Worm (Caenorhabditis elegans) whole organism, L3 larva: ENCODE data around the gene din-1.

ENCODE experiments used
- R02D3.7 ChIP-seq: fragments of 150-350 bp; optimal IDR thresholded peaks from 2 replicates; lab custom pipeline; 2014; ENCODE audit warnings: missing biosample characterization, missing genetic modification characterization
- ZK546.5 ChIP-seq: sonication (generic microtip); optimal IDR thresholded peaks from 2 replicates; lab custom pipeline; 2017; ENCODE audit warnings: missing biosample characterization, missing genetic modification characterization
- aly-2 ChIP-seq: fragments of 150-350 bp; optimal IDR thresholded peaks from 2 replicates; lab custom pipeline; 2014; ENCODE audit warnings: missing biosample characterization, missing genetic modification characterization
- ama-1 ChIP-seq: fragments of 150-350 bp; optimal IDR thresholded peaks from 2 replicates; lab custom pipeline; 2018
- ceh-16 ChIP-seq: sonication (generic microtip); optimal IDR thresholded peaks from 2 replicates; lab custom pipeline; 2017; ENCODE audit warnings: missing biosample characterization, missing genetic modification characterization
- ceh-28 ChIP-seq: fragments of 150-350 bp; optimal IDR thresholded peaks from 2 replicates; lab custom pipeline; 2014; ENCODE audit warnings: missing biosample characterization, missing genetic modification reagents, missing genetic modification characterization
- ceh-82 ChIP-seq: fragments of 150-350 bp; optimal IDR thresholded peaks from 2 replicates; lab custom pipeline; 2014; ENCODE audit warnings: missing biosample characterization, missing genetic modification characterization
- daf-12 ChIP-seq: fragments of 150-350 bp; optimal IDR thresholded peaks from 2 replicates; lab custom pipeline; 2014; ENCODE audit warnings: missing biosample characterization, missing genetic modification reagents, missing genetic modification characterization
- egl-27 ChIP-seq: sonication (generic microtip); optimal IDR thresholded peaks from 4 replicates; lab custom pipeline; 2017; ENCODE audit warnings: missing biosample characterization, missing genetic modification reagents, missing genetic modification characterization
- egl-5 ChIP-seq: fragments of 150-350 bp; optimal IDR thresholded peaks from 2 replicates; lab custom pipeline; 2017; ENCODE audit warnings: missing biosample characterization, missing genetic modification reagents, missing genetic modification characterization, inconsistent platforms
- elt-1 ChIP-seq: fragments of 150-350 bp; optimal IDR thresholded peaks from 2 replicates; lab custom pipeline; 2014; ENCODE audit warnings: missing biosample characterization, missing genetic modification characterization
- elt-2 ChIP-seq: sonication (generic microtip); optimal IDR thresholded peaks from 2 replicates; lab custom pipeline; 2016; ENCODE audit warnings: missing genetic modification reagents, mild to moderate bottlenecking, missing genetic modification characterization, missing compliant biosample characterization
- elt-3 ChIP-seq, 3 experiments: fragments of 150-350 bp in 1 of 3; sonication (generic microtip) in 2 of 3; optimal IDR thresholded peaks; 2 replicates in 2 of 3; 4 replicates in 1 of 3; lab custom pipeline; 2014 to 2017; ENCODE audit warnings: missing biosample characterization in 3 of 3, missing genetic modification characterization in 3 of 3
- eor-1 ChIP-seq, 2 experiments: fragments of 150-350 bp; optimal IDR thresholded peaks; 2 replicates each; lab custom pipeline; 2014 to 2018; ENCODE audit warnings: missing biosample characterization in 2 of 2, missing genetic modification characterization in 2 of 2
- fkh-10 ChIP-seq: sonication (generic microtip); optimal IDR thresholded peaks from 2 replicates; lab custom pipeline; 2017; ENCODE audit warnings: missing biosample characterization, missing genetic modification reagents, missing genetic modification characterization
- fkh-2 ChIP-seq: fragments of 150-350 bp; optimal IDR thresholded peaks from 2 replicates; lab custom pipeline; 2014; ENCODE audit warnings: missing biosample characterization, missing genetic modification reagents, missing genetic modification characterization
- fos-1 ChIP-seq: fragments of 150-350 bp; optimal IDR thresholded peaks from 2 replicates; lab custom pipeline; 2014; ENCODE audit warnings: missing biosample characterization, missing genetic modification characterization
- hmg-11 ChIP-seq: sonication (generic microtip); optimal IDR thresholded peaks from 2 replicates; lab custom pipeline; 2016; ENCODE audit warnings: missing genetic modification characterization, missing compliant biosample characterization
- jun-1 ChIP-seq: fragments of 150-350 bp; optimal IDR thresholded peaks from 2 replicates; lab custom pipeline; 2014; ENCODE audit warnings: missing biosample characterization, missing genetic modification reagents, missing genetic modification characterization
- lin-15B ChIP-seq: fragments of 150-350 bp; optimal IDR thresholded peaks from 2 replicates; lab custom pipeline; 2014; ENCODE audit warnings: missing biosample characterization, missing genetic modification characterization
- lin-39 ChIP-seq: fragments of 150-350 bp; optimal IDR thresholded peaks from 2 replicates; lab custom pipeline; 2018; ENCODE audit warnings: missing biosample characterization, missing genetic modification reagents, missing genetic modification characterization
- lsy-12 ChIP-seq: sonication (generic microtip); optimal IDR thresholded peaks from 2 replicates; lab custom pipeline; 2016; ENCODE audit warnings: mild to moderate bottlenecking, missing genetic modification characterization, missing compliant biosample characterization
- mdl-1 ChIP-seq: fragments of 150-350 bp; optimal IDR thresholded peaks from 2 replicates; lab custom pipeline; 2014; ENCODE audit warnings: missing biosample characterization, missing genetic modification characterization
- mml-1 ChIP-seq: fragments of 150-350 bp; sonication (generic microtip); optimal IDR thresholded peaks from 3 replicates; lab custom pipeline; 2014; ENCODE audit warnings: missing biosample characterization, missing genetic modification characterization
- nfya-1 ChIP-seq: sonication (generic microtip); optimal IDR thresholded peaks from 2 replicates; lab custom pipeline; 2017; ENCODE audit warnings: missing genetic modification characterization, mild to moderate bottlenecking, missing compliant biosample characterization, antibody characterized with exemption, moderate library complexity; ENCODE audit not compliant: insufficient read depth
- nhr-11 ChIP-seq: fragments of 150-350 bp; optimal IDR thresholded peaks from 2 replicates; lab custom pipeline; 2014; ENCODE audit warnings: missing biosample characterization, missing genetic modification characterization
- nhr-23 ChIP-seq: fragments of 150-350 bp; optimal IDR thresholded peaks from 2 replicates; lab custom pipeline; 2014; ENCODE audit warnings: missing biosample characterization, missing genetic modification reagents, missing genetic modification characterization
- nhr-237 ChIP-seq: fragments of 150-350 bp; optimal IDR thresholded peaks from 2 replicates; lab custom pipeline; 2014; ENCODE audit warnings: missing biosample characterization, missing genetic modification characterization
- nhr-25 ChIP-seq: sonication (generic microtip); optimal IDR thresholded peaks from 2 replicates; lab custom pipeline; 2017; ENCODE audit warnings: missing biosample characterization, missing genetic modification characterization
- nhr-28 ChIP-seq: fragments of 150-350 bp; optimal IDR thresholded peaks from 2 replicates; lab custom pipeline; 2014; ENCODE audit warnings: missing biosample characterization, missing genetic modification characterization
- nhr-43 ChIP-seq: sonication (generic microtip); optimal IDR thresholded peaks from 2 replicates; lab custom pipeline; 2016; ENCODE audit warnings: mild to moderate bottlenecking, missing genetic modification characterization, missing compliant biosample characterization; ENCODE audit not compliant: poor library complexity, severe bottlenecking
- nhr-76 ChIP-seq: fragments of 150-350 bp; sonication (generic microtip); optimal IDR thresholded peaks from 5 replicates; lab custom pipeline; 2014; ENCODE audit warnings: missing biosample characterization, missing genetic modification characterization
- nhr-77 ChIP-seq: fragments of 150-350 bp; optimal IDR thresholded peaks from 2 replicates; lab custom pipeline; 2014; ENCODE audit warnings: missing biosample characterization, missing genetic modification characterization
- pha-4 ChIP-seq: fragments of 150-350 bp; optimal IDR thresholded peaks from 2 replicates; lab custom pipeline; 2014; ENCODE audit warnings: missing biosample characterization, missing genetic modification reagents, missing genetic modification characterization
- pqm-1 ChIP-seq: fragments of 150-350 bp; optimal IDR thresholded peaks from 2 replicates; lab custom pipeline; 2017; ENCODE audit warnings: missing biosample characterization, missing genetic modification characterization, inconsistent platforms
- sea-2 ChIP-seq: fragments of 150-350 bp; sonication (generic microtip); optimal IDR thresholded peaks from 4 replicates; lab custom pipeline; 2014; ENCODE audit warnings: missing biosample characterization, missing genetic modification reagents, missing genetic modification characterization
- skn-1 ChIP-seq: fragments of 150-350 bp; optimal IDR thresholded peaks from 2 replicates; lab custom pipeline; 2014; ENCODE audit warnings: missing biosample characterization, missing genetic modification characterization
- snpc-4 ChIP-seq: fragments of 150-350 bp; optimal IDR thresholded peaks from 2 replicates; lab custom pipeline; 2014; ENCODE audit warnings: missing biosample characterization, missing genetic modification characterization
- tbx-2 ChIP-seq: sonication (generic microtip); optimal IDR thresholded peaks from 2 replicates; lab custom pipeline; 2016; ENCODE audit warnings: mild to moderate bottlenecking, missing genetic modification characterization, missing compliant biosample characterization
- unc-39 ChIP-seq: sonication (generic microtip); optimal IDR thresholded peaks from 4 replicates; lab custom pipeline; 2017; ENCODE audit warnings: missing biosample characterization, missing genetic modification characterization
- unc-62 ChIP-seq: fragments of 150-350 bp; sonication (generic microtip); optimal IDR thresholded peaks from 4 replicates; lab custom pipeline; 2014; ENCODE audit warnings: missing biosample characterization, missing genetic modification reagents, missing genetic modification characterization
- zag-1 ChIP-seq: fragments of 150-350 bp; optimal IDR thresholded peaks from 2 replicates; lab custom pipeline; 2014; ENCODE audit warnings: missing biosample characterization, missing genetic modification characterization
- ztf-11 ChIP-seq: fragments of 150-350 bp; optimal IDR thresholded peaks from 2 replicates; lab custom pipeline; 2014; ENCODE audit warnings: missing biosample characterization, missing genetic modification characterization
- ztf-4 ChIP-seq: fragments of 150-350 bp; optimal IDR thresholded peaks from 2 replicates; lab custom pipeline; 2014; ENCODE audit warnings: missing biosample characterization, missing genetic modification characterization

Gene din-1

DNA sequence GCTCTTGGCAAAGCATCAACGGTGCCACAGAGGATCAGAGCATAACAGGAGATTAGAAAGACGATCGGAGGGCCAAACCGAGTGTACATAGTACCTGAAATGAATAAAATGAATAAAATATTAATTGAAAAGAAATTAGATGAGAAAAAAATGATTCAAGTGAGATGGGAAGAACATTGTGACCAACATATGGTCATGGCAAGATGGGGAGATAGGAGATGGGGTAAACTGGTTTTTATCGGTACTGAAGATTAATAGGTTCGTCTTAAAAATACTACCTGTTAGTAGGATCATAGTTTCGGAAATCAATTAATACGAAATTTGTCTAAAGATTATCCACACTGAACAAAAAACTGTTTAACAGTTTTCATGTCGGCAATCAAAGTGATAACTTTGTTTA is 23.7 kb upstream of the din-1 start, which contains the start of gene nep-1:
TSS of gene nep-1 (minus strand) at position 101 of the 400 bp plus-strand sequence.
- peak; percentile 13 for TF ChIP-seq nhr-23 (tag; lab: Kevin White, UChicago)
- TF ChIP-seq ZK546.5 (tag; lab: Kevin White, UChicago), result no peak
- TF ChIP-seq nhr-237 (tag; lab: Kevin White, UChicago), result no peak

- TF ChIP-seq skn-1 (peak; percentile 100), elt-2 (tag; lab: Kevin White, UChicago) (peak; percentile 40), ZK546.5 (tag; lab: Kevin White, UChicago) (no peak), nhr-25 (peak; percentile 26), ceh-16 (tag; lab: Kevin White, UChicago) (no peak), lin-39 (tag; lab: Kevin White, UChicago) (peak; percentile 69), ceh-82 (no peak), mml-1 (tag; lab: Kevin White, UChicago) (no peak), eor-1 (tag; optimal IDR thresholded peaks at IDR 0.05; lab: Kevin White, UChicago) (no peak), nhr-11 (tag; lab: Kevin White, UChicago) (no peak), nhr-237 (tag; lab: Kevin White, UChicago) (no peak), lin-15B (tag; lab: Kevin White, UChicago) (peak; percentile 83), mdl-1 (tag; lab: Kevin White, UChicago) (no peak), nhr-76 (tag; lab: Kevin White, UChicago) (no peak), daf-12 (tag; lab: Kevin White, UChicago) (no peak), nhr-23 (tag; lab: Kevin White, UChicago) (peak; percentile 78), nhr-43 (peak; percentile 28), aly-2 (tag; lab: Kevin White, UChicago) (no peak), ztf-4 (no peak), unc-39 (tag; lab: Kevin White, UChicago) (no peak), sea-2 (GFP tag; lab: Kevin White, UChicago) (no peak), hmg-11 (no peak), egl-27 (no peak), tbx-2 (no peak), R02D3.7 (tag; lab: Kevin White, UChicago) (peak; percentile 87), elt-3 (tag; optimal IDR thresholded peaks at IDR 0.05; lab: Kevin White, UChicago) (no peak), nhr-77 (tag; lab: Kevin White, UChicago) (no peak), elt-1 (tag; lab: Kevin White, UChicago) (no peak), nhr-28 (no peak), zag-1 (tag; lab: Kevin White, UChicago) (no peak), egl-5 (tag; lab: Kevin White, UChicago) (peak; percentile 94), snpc-4 (tag; lab: Kevin White, UChicago) (peak; percentile 40), pqm-1 (tag; lab: Kevin White, UChicago) (no peak), fkh-10 (GFP tag; lab: Kevin White, UChicago) (no peak), jun-1 (tag; lab: Kevin White, UChicago) (peak; percentile 19), nfya-1 (tag; lab: Kevin White, UChicago) (peak; percentile 83), ztf-11 (tag; lab: Kevin White, UChicago) (no peak), ama-1 (no peak), pha-4 (peak; percentile 90), fos-1 (tag; lab: Kevin White, UChicago) (no peak), ceh-28 (tag; lab: Kevin White, UChicago) (no peak), lsy-12 (tag; lab: Kevin White, UChicago) (no peak)
Observed at ce11 chrII:11652679-11653174, 19.3 kb upstream of the din-1 start, which contains the start of the genes rad-23 and rpn-12. rad-23 (minus strand) TSS chrII:11652729. rpn-12 (plus strand) TSS chrII:11653124.

DNA sequence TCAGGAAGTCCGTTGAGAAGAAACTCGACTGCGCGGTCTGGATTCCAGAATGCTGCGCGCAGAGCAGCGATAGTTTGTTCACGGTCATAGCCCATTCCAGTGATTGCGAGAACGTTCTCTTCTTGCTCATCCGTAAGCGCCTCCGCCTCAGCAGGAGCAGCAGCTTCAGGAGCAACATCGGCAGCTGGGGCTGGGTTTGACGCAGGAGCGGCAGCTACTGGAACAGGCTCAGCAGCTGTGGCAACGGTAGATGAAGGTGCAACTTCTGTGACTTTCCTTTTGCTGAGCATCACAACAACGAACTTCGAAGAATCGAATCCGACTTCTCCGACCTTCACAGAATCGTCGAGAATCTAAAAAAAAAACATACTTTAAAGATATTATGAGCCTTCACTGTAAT is 18.7 kb upstream of the din-1 start:
- TF ChIP-seq ceh-28 (tag; lab: Kevin White, UChicago) (no peak), zag-1 (tag; lab: Kevin White, UChicago) (no peak), ztf-11 (tag; lab: Kevin White, UChicago) (no peak), nhr-237 (tag; lab: Kevin White, UChicago) (no peak), jun-1 (tag; lab: Kevin White, UChicago) (no peak), eor-1 (tag; optimal IDR thresholded peaks at IDR 0.05; lab: Kevin White, UChicago) (no peak), sea-2 (GFP tag; lab: Kevin White, UChicago) (no peak), hmg-11 (no peak), nhr-76 (tag; lab: Kevin White, UChicago) (no peak), unc-62 (no peak), pha-4 (no peak), skn-1 (no peak), tbx-2 (no peak), fkh-2 (tag; lab: Kevin White, UChicago) (no peak), egl-5 (tag; lab: Kevin White, UChicago) (no peak), R02D3.7 (tag; lab: Kevin White, UChicago) (no peak)
